Fruit fly (Drosophila melanogaster): ENCODE measurements around the gene eIF3g1.

eIF3g1 gene

DNA sequence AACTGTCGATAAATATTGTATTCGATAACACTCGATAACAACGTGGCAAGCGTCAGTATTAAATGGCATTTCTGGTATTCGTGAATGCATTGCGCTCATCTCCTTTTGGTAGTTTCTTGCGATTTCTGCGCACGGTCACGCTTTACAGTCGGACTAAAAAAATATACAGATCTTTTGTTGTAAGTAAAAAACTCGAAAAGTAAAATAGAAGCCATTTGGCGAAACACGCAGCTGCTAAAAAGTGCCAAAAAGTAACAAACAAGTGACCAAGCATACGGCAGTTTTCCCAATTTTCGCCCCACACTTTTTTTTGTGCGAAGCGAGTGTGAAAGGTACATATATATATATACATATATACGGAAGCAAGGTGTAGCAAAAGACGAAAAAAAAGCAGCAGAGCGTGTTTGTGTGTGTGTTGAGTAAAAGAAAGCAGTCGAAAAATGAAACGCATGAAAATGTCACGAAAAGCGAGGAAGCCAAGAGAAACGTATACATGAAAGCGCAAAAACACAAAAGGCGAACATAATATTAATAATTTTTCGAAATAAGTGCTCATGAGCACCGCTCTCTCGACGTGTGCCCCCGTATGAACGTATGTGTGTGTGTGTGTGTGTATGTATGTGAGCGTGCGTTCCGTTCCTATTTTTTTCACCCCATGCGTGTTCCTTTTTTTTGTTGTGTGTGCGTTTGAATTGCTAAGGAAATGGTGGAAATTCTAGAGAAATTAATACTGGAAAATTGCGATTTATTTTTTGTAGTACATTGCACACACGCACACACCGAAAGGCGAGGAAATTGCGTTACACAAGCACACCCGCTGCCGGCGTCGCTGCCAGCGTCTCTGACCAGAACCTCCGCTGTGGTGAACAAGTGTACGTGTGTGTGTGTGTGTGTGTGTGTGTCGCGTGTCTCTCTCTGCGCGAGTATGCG lies 24.0 kb upstream of the eIF3g1 start, which contains the start of gene sgg (continued):
- TF ChIP-seq Hand (GFP tag; optimal IDR thresholded peaks at IDR 0.05): no peak
- peak; percentile 9 for TF ChIP-seq CG7987 (GFP tag; optimal IDR thresholded peaks at IDR 0.05)
- TF ChIP-seq dmrt99B (tag; optimal IDR thresholded peaks at IDR 0.05): no peak
- TF ChIP-seq CG8478 (optimal IDR thresholded peaks at IDR 0.05): peak; percentile 93
- TF ChIP-seq BEAF-32 (GFP tag; optimal IDR thresholded peaks at IDR 0.05): peak; percentile 56
- peak; percentile 51 for TF ChIP-seq Dp (GFP tag; optimal IDR thresholded peaks at IDR 0.05)
- no peak for TF ChIP-seq Nf-YC (tag; optimal IDR thresholded peaks at IDR 0.05)
- TF ChIP-seq CG4617 (GFP tag; optimal IDR thresholded peaks at IDR 0.05; ENCODE audit: borderline replicate concordance): peak; percentile 53
- peak; percentile 38 for TF ChIP-seq HmgZ (tag; optimal IDR thresholded peaks at IDR 0.05)
- TF ChIP-seq chinmo (GFP tag; IDR thresholded peaks at IDR 0.05; ENCODE audit: partially characterized antibody): 0 out of 4 replicates have a peak, but pooled peaks have one; percentile 53
- no peak for TF ChIP-seq Oli (tag; optimal IDR thresholded peaks at IDR 0.05)
- TF ChIP-seq Med (GFP tag): peak; percentile 77
- TF ChIP-seq trem (tag; optimal IDR thresholded peaks at IDR 0.05): peak; percentile 21
- peak; percentile 94 for TF ChIP-seq cg (GFP tag; optimal IDR thresholded peaks at IDR 0.05)
- 0 out of 3 replicates have a peak, but pooled peaks have one; percentile 17 for TF ChIP-seq Opbp (GFP tag; IDR thresholded peaks at IDR 0.05; ENCODE audit: partially characterized antibody)
- TF ChIP-seq CG9797 (GFP tag; optimal IDR thresholded peaks at IDR 0.05): peak; percentile 91
- no peak for TF ChIP-seq CG7357 (GFP tag; IDR thresholded peaks at IDR 0.05)
- peak; percentile 98 for TF ChIP-seq CG11560 (tag; IDR thresholded peaks at IDR 0.05)
- TF ChIP-seq unc-4 (GFP tag; IDR thresholded peaks at IDR 0.05; ENCODE audit: partially characterized antibody): peak; percentile 29; the same call in 1 of the 2 replicates
- peak; percentile 75 for TF ChIP-seq CG12659 (GFP tag; optimal IDR thresholded peaks at IDR 0.05)
- peak; percentile 20; the same call in 1 of the 2 replicates for TF ChIP-seq ara (GFP tag; IDR thresholded peaks at IDR 0.05)
- peak; percentile 85 for TF ChIP-seq pzg (GFP tag; optimal IDR thresholded peaks at IDR 0.05)
- TF ChIP-seq HLHmδ (GFP tag; optimal IDR thresholded peaks at IDR 0.05): peak; percentile 9
- TF ChIP-seq Chrac-16 (GFP tag; optimal IDR thresholded peaks at IDR 0.05): no peak
- TF ChIP-seq CG8924 (tag; optimal IDR thresholded peaks at IDR 0.05): peak; percentile 25
- peak; percentile 84 for TF ChIP-seq nerfin-1 (tag; optimal IDR thresholded peaks at IDR 0.05)
- TF ChIP-seq grau (tag; optimal IDR thresholded peaks at IDR 0.05): peak; percentile 6
- 0 out of 2 replicates have a peak, but pooled peaks have one; percentile 10 for TF ChIP-seq E2f2 (GFP tag; IDR thresholded peaks at IDR 0.05)
- TF ChIP-seq phol (tag; optimal IDR thresholded peaks at IDR 0.05): peak; percentile 53
- TF ChIP-seq CG11723 (GFP tag; optimal IDR thresholded peaks at IDR 0.05): no peak
- no peak for TF ChIP-seq CG31365 (tag; optimal IDR thresholded peaks at IDR 0.05)
- peak; percentile 31 for TF ChIP-seq psq (GFP tag; optimal IDR thresholded peaks at IDR 0.05)
- peak; percentile 71 for TF ChIP-seq stwl (tag; optimal IDR thresholded peaks at IDR 0.05)
- TF ChIP-seq row (GFP tag; IDR thresholded peaks at IDR 0.05): peak; percentile 9; the same call in 1 of the 3 replicates
- TF ChIP-seq Bgb (GFP tag; IDR thresholded peaks at IDR 0.05; ENCODE audit: partially characterized antibody): peak; percentile 42; the same call in 1 of the 2 replicates
- TF ChIP-seq CG2712 (tag; optimal IDR thresholded peaks at IDR 0.05): peak; percentile 2
- no peak for TF ChIP-seq Atf3 (GFP tag; optimal IDR thresholded peaks at IDR 0.05)
- no peak for TF ChIP-seq CG15269 (tag; optimal IDR thresholded peaks at IDR 0.05)
- peak; percentile 26 for TF ChIP-seq NC2β (GFP tag; optimal IDR thresholded peaks at IDR 0.05)
- TF ChIP-seq Lhr (GFP tag; optimal IDR thresholded peaks at IDR 0.05): peak; percentile 53
- TF ChIP-seq nmo (GFP tag; optimal IDR thresholded peaks at IDR 0.05): peak; percentile 33
- TF ChIP-seq Sin3A (optimal IDR thresholded peaks at IDR 0.05): peak; percentile 12
- no peak for TF ChIP-seq CG10274 (GFP tag; optimal IDR thresholded peaks at IDR 0.05)
- TF ChIP-seq CG15601 (tag; optimal IDR thresholded peaks at IDR 0.05): no peak
- peak; percentile 60 for TF ChIP-seq CG15514 (GFP tag; optimal IDR thresholded peaks at IDR 0.05)
- no peak for TF ChIP-seq wor (GFP tag; IDR thresholded peaks at IDR 0.05)
- peak; percentile 89 for TF ChIP-seq gfzf (GFP tag; optimal IDR thresholded peaks at IDR 0.05)
